Fruit fly (Drosophila melanogaster): ENCODE data around the gene tadr.

tadr gene

DNA sequence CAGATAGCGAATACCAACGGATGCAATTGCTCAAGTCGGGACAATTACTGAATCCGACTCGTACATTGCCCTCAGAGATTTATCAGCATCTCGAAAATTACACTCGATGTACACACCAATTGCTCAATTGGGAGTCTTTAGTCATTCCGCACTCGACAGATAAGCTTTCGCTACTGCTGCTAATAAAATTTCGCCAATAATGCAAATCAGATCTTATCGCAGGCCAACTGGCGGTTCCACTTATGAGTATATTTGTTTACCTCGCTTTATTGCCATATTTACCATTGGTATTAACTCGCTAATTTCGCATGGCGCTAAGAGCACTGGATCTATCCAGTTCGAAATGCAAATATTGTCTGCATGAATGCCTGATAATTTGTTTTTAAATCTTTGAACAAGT lies 38.3 kb downstream of the tadr start:
- TF ChIP-seq CG34406 (GFP tag; optimal IDR thresholded peaks at IDR 0.05) (no peak), fkh (GFP tag; optimal IDR thresholded peaks at IDR 0.05) (peak; percentile 39), Sox102F (GFP tag; optimal IDR thresholded peaks at IDR 0.05) (no peak), svp (GFP tag) (peak; percentile 83), CG6276 (GFP tag; optimal IDR thresholded peaks at IDR 0.05) (no peak), Eip93F (GFP tag; optimal IDR thresholded peaks at IDR 0.05) (peak; percentile 19), Met (GFP tag; optimal IDR thresholded peaks at IDR 0.05) (peak; percentile 15), vri (GFP tag; optimal IDR thresholded peaks at IDR 0.05) (peak; percentile 69)

DNA sequence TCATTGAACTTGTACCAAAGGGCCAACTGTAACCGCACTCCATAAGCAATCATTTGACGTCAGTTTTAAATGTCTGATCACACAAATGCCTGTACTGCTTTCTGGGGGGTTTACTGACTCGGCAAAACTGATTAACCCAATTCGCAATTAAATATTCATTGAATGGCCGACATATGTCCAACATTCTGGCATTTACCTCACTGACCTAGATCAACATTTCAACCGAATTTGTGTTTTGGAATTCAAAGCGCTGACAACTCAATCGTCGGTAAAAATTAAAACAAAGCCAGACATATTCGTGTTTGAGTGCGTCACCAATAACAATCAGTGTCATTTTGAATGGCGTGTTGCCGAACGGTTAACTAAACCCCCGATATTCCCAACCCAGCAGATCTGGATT lies 40.5 kb downstream of the tadr start:
- TF ChIP-seq CG3919 (GFP tag; optimal IDR thresholded peaks at IDR 0.05) (no peak), Smox (GFP tag; optimal IDR thresholded peaks at IDR 0.05) (no peak), Eip78C (GFP tag) (no peak), svp (GFP tag) (no peak), CG6792 (GFP tag; optimal IDR thresholded peaks at IDR 0.05) (no peak), CG6276 (GFP tag; optimal IDR thresholded peaks at IDR 0.05) (no peak), Sox14 (GFP tag; optimal IDR thresholded peaks at IDR 0.05) (no peak), CG6854 (GFP tag; optimal IDR thresholded peaks at IDR 0.05) (no peak)
